Fruit fly (Drosophila melanogaster): ENCODE data around the gene nis.
A peak's percentile ranks its signal among the peaks of the same experiment; 100 is the strongest.

The nis gene

dm6 chr2L:1557927-1558326 is 29.0 kb downstream of the nis start (continued):
- TF ChIP-seq CG10959 (GFP tag; IDR thresholded peaks at IDR 0.05) = no peak
- TF ChIP-seq Med (GFP tag) = no peak
- no peak for TF ChIP-seq fru (optimal IDR thresholded peaks at IDR 0.05)
- no peak for TF ChIP-seq yki (optimal IDR thresholded peaks at IDR 0.05)
- TF ChIP-seq CG15073 (GFP tag; optimal IDR thresholded peaks at IDR 0.05) = no peak
- TF ChIP-seq CG4730 (GFP tag; IDR thresholded peaks at IDR 0.05) = no peak
- peak; percentile 28 for TF ChIP-seq tio (GFP tag; optimal IDR thresholded peaks at IDR 0.05)
- TF ChIP-seq HmgD (GFP tag; optimal IDR thresholded peaks at IDR 0.05) = no peak
- no peak for TF ChIP-seq CG15269 (tag; optimal IDR thresholded peaks at IDR 0.05)
- no peak for TF ChIP-seq sd (tag; optimal IDR thresholded peaks at IDR 0.05)
- TF ChIP-seq Aef1 (GFP tag; IDR thresholded peaks at IDR 0.05) = no peak
- no peak for TF ChIP-seq peb (GFP tag; IDR thresholded peaks at IDR 0.05)
- TF ChIP-seq CG7556 (GFP tag; optimal IDR thresholded peaks at IDR 0.05) = no peak
- TF ChIP-seq fd64A (GFP tag; optimal IDR thresholded peaks at IDR 0.05) = no peak
- no peak for TF ChIP-seq grau (tag; optimal IDR thresholded peaks at IDR 0.05)
- peak; percentile 9 for TF ChIP-seq Sox102F (GFP tag; optimal IDR thresholded peaks at IDR 0.05)
- TF ChIP-seq CG11085 (GFP tag; IDR thresholded peaks at IDR 0.05) = no peak
- no peak for TF ChIP-seq fd3F (GFP tag; optimal IDR thresholded peaks at IDR 0.05)
- TF ChIP-seq CG7928 (GFP tag; optimal IDR thresholded peaks at IDR 0.05) = no peak
- TF ChIP-seq Rx (GFP tag; IDR thresholded peaks at IDR 0.05) = no peak
- TF ChIP-seq dati (GFP tag; IDR thresholded peaks at IDR 0.05) = no peak
- peak; percentile 4 for TF ChIP-seq ind (GFP tag; optimal IDR thresholded peaks at IDR 0.05)
- no peak for TF ChIP-seq nau (GFP tag; optimal IDR thresholded peaks at IDR 0.05)
- TF ChIP-seq ara (GFP tag; IDR thresholded peaks at IDR 0.05) = no peak
- no peak for TF ChIP-seq GATAe (GFP tag; conservative IDR thresholded peaks at IDR 0.05)
- TF ChIP-seq CG9932 (GFP tag; IDR thresholded peaks at IDR 0.05) = peak; percentile 39
- no peak for TF ChIP-seq trh (GFP tag; optimal IDR thresholded peaks at IDR 0.05)
- TF ChIP-seq CG30020 (tag; optimal IDR thresholded peaks at IDR 0.05) = no peak
- no peak for TF ChIP-seq CG1602 (GFP tag; optimal IDR thresholded peaks at IDR 0.05)
- no peak for TF ChIP-seq nmo (GFP tag; optimal IDR thresholded peaks at IDR 0.05)
- no peak for TF ChIP-seq Nf-YB (GFP tag; optimal IDR thresholded peaks at IDR 0.05)
- TF ChIP-seq CG18262 (tag; optimal IDR thresholded peaks at IDR 0.05) = no peak
- TF ChIP-seq zen2 (GFP tag; IDR thresholded peaks at IDR 0.05; ENCODE audit: partially characterized antibody) = no peak
- peak; percentile 48 for TF ChIP-seq slbo (GFP tag; IDR thresholded peaks at IDR 0.05)
- TF ChIP-seq Mes4 (GFP tag; optimal IDR thresholded peaks at IDR 0.05) = no peak
- no peak for TF ChIP-seq ssp (GFP tag; IDR thresholded peaks at IDR 0.05)
- TF ChIP-seq ase (GFP tag; IDR thresholded peaks at IDR 0.05) = no peak
- peak; percentile 13 for TF ChIP-seq CG1603 (tag; optimal IDR thresholded peaks at IDR 0.05)
- no peak for TF ChIP-seq shn (GFP tag; optimal IDR thresholded peaks at IDR 0.05)
- TF ChIP-seq CG32532 (GFP tag; IDR thresholded peaks at IDR 0.05) = no peak
- TF ChIP-seq tup (GFP tag; optimal IDR thresholded peaks at IDR 0.05) = no peak
- TF ChIP-seq CG9797 (GFP tag; optimal IDR thresholded peaks at IDR 0.05) = no peak
- no peak for TF ChIP-seq psq (GFP tag; optimal IDR thresholded peaks at IDR 0.05)
- TF ChIP-seq HLHmδ (GFP tag; optimal IDR thresholded peaks at IDR 0.05) = no peak
- TF ChIP-seq Atf-2 (GFP tag; optimal IDR thresholded peaks at IDR 0.05) = no peak
- no peak for TF ChIP-seq Sry-β (GFP tag; optimal IDR thresholded peaks at IDR 0.05)
- no peak for TF ChIP-seq CG17385 (GFP tag; optimal IDR thresholded peaks at IDR 0.05)
- TF ChIP-seq CHES-1-like (GFP tag; optimal IDR thresholded peaks at IDR 0.05) = no peak
- TF ChIP-seq dysf (GFP tag; IDR thresholded peaks at IDR 0.05) = 0 out of 3 replicates have a peak, but pooled peaks have one; percentile 6
- no peak for TF ChIP-seq Eip74EF (GFP tag; optimal IDR thresholded peaks at IDR 0.05)
- no peak for TF ChIP-seq sisA (GFP tag; IDR thresholded peaks at IDR 0.05)
- TF ChIP-seq row (GFP tag; IDR thresholded peaks at IDR 0.05) = no peak
- no peak for TF ChIP-seq Mad (GFP tag; optimal IDR thresholded peaks at IDR 0.05)
- TF ChIP-seq klu (GFP tag; IDR thresholded peaks at IDR 0.05) = no peak
